Worm (Caenorhabditis elegans): ENCODE results near the gene aagr-1.

DNA sequence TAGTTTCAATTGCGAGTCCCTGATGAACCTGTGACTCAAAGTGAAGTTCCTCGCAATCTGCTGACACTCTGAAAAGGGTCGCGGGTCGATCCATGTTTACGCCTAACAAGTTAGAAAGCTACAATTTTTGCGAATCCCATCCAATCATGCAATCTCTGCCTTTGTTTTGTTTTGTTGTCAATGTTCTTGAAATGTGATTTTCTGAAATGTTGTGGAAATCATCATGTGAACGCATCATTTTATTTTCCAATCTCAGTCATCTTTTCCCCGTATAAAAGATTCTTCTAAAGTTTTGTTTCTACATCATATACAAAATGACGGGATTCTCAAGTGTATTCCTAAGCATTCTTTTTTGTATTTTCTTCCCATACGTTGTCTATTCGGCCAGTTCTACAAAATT lies 18.2 kb upstream of the aagr-1 start, which contains the start of gene F17E9.4:
- TF ChIP-seq him-1 (tag; optimal IDR thresholded peaks at IDR 0.05), result no peak
- no peak for TF ChIP-seq F39B2.1 (GFP tag; IDR thresholded peaks at IDR 0.05)
- no peak for TF ChIP-seq ceh-91 (GFP tag; IDR thresholded peaks at IDR 0.05)
- TF ChIP-seq ceh-40 (GFP tag; IDR thresholded peaks at IDR 0.05), result no peak
- no peak for TF ChIP-seq nhr-90 (tag; optimal IDR thresholded peaks at IDR 0.05)
- TF ChIP-seq lsl-1 (GFP tag; optimal IDR thresholded peaks at IDR 0.05), result no peak
- no peak for TF ChIP-seq rcor-1 (GFP tag; IDR thresholded peaks at IDR 0.05)
- TF ChIP-seq C17E4.6 (GFP tag; IDR thresholded peaks at IDR 0.05), result no peak
- no peak for TF ChIP-seq B0035.1 (tag; optimal IDR thresholded peaks at IDR 0.05)
- TF ChIP-seq nhr-80 (tag; optimal IDR thresholded peaks at IDR 0.05), result no peak
- no peak for TF ChIP-seq ztf-6 (GFP tag; IDR thresholded peaks at IDR 0.05)
- no peak for TF ChIP-seq ama-1 (optimal IDR thresholded peaks at IDR 0.05)
- no peak for TF ChIP-seq ama-1 (GFP tag; optimal IDR thresholded peaks at IDR 0.05)
